Worm (Caenorhabditis elegans) whole organism, young adult: Measurements from ENCODE around the gene srg-55.
A peak's percentile ranks its signal among the peaks of the same experiment; 100 is the strongest.

ENCODE experiments used
- B0035.1 ChIP-seq: sonication (generic microtip); optimal IDR thresholded peaks from 2 replicates; lab custom pipeline; 2016; ENCODE audit warnings: missing genetic modification characterization, mild to moderate bottlenecking, missing compliant biosample characterization, missing genotype, missing genetic modification reagents
- C17E4.6 ChIP-seq: fragments of 200-800 bp; sonication (Bioruptor generic); IDR thresholded peaks from 2 replicates; pipeline ENCODE4 v1.3.6; 2022; ENCODE audit warnings: missing genetic modification reagents, missing genetic modification characterization, missing compliant biosample characterization
- D2030.7 ChIP-seq: fragments of 200-800 bp; sonication (Bioruptor generic); IDR thresholded peaks from 2 replicates; pipeline ENCODE4 v1.3.6; 2022; ENCODE audit warnings: missing genetic modification reagents, missing genetic modification characterization, missing compliant biosample characterization
- K12H6.12 ChIP-seq: fragments of 200-800 bp; sonication (Bioruptor generic); optimal IDR thresholded peaks from 2 replicates; lab custom pipeline; 2018; ENCODE audit warnings: mild to moderate bottlenecking, missing genetic modification characterization, missing compliant biosample characterization
- Y53F4B.3 ChIP-seq: fragments of 200-800 bp; sonication (Bioruptor generic); IDR thresholded peaks from 2 replicates; pipeline ENCODE4 v1.3.6; 2022; ENCODE audit warnings: missing genetic modification reagents, missing genetic modification characterization, missing compliant biosample characterization
- akir-1 ChIP-seq: fragments of 200-800 bp; sonication (Bioruptor generic); optimal IDR thresholded peaks from 2 replicates; lab custom pipeline; 2018; ENCODE audit warnings: mild to moderate bottlenecking, missing genetic modification characterization, moderate library complexity, missing compliant biosample characterization
- ama-1 ChIP-seq, 3 experiments: fragments of 150-350 bp in 1 of 3; sonication (generic microtip) in 2 of 3; optimal IDR thresholded peaks; 2 replicates each; lab custom pipeline; 2014 to 2018; ENCODE audit warnings: missing biosample characterization in 2 of 3, missing genetic modification characterization in 2 of 3, missing genetic modification reagents in 2 of 3
- aptf-3 ChIP-seq: fragments of 200-800 bp; sonication (Bioruptor generic); IDR thresholded peaks from 2 replicates; pipeline ENCODE4 v1.3.6; 2022; ENCODE audit warnings: missing genetic modification characterization, missing compliant biosample characterization
- athp-1 ChIP-seq: sonication (generic microtip); optimal IDR thresholded peaks from 2 replicates; lab custom pipeline; 2017; ENCODE audit warnings: mild to moderate bottlenecking, missing genetic modification characterization, missing compliant biosample characterization
- attf-6 ChIP-seq: fragments of 200-800 bp; sonication (Bioruptor generic); IDR thresholded peaks from 2 replicates; pipeline ENCODE4 v1.3.6; 2022; ENCODE audit warnings: missing genetic modification reagents, missing genetic modification characterization, missing compliant biosample characterization
- bed-2 ChIP-seq: fragments of 200-800 bp; sonication (Bioruptor generic); IDR thresholded peaks from 2 replicates; pipeline ENCODE4 v1.3.6; 2022; ENCODE audit warnings: missing genetic modification reagents, missing genetic modification characterization, missing compliant biosample characterization
- chd-7 ChIP-seq: sonication (generic microtip); optimal IDR thresholded peaks from 2 replicates; lab custom pipeline; 2016; ENCODE audit warnings: mild to moderate bottlenecking, missing genetic modification characterization, moderate library complexity, missing compliant biosample characterization
- egrh-3 ChIP-seq: fragments of 200-800 bp; sonication (Bioruptor generic); IDR thresholded peaks from 2 replicates; pipeline ENCODE4 v1.3.6; 2022; ENCODE audit warnings: missing genetic modification reagents, missing genetic modification characterization, missing compliant biosample characterization
- fkh-3 ChIP-seq: sonication (generic microtip); optimal IDR thresholded peaks from 2 replicates; lab custom pipeline; 2016; ENCODE audit warnings: mild to moderate bottlenecking, missing genetic modification characterization, missing compliant biosample characterization
- hlh-26 ChIP-seq: fragments of 200-800 bp; sonication (Bioruptor generic); conservative IDR thresholded peaks from 2 replicates; pipeline ENCODE4 v1.3.6; 2022; ENCODE audit warnings: missing genetic modification reagents, missing genetic modification characterization, missing compliant biosample characterization
- hmg-20 ChIP-seq: fragments of 200-800 bp; sonication (Bioruptor generic); IDR thresholded peaks from 2 replicates; pipeline ENCODE4 v1.3.6; 2022; ENCODE audit warnings: missing genetic modification reagents, missing genetic modification characterization, missing compliant biosample characterization
- let-607 ChIP-seq, 2 experiments: fragments of 200-800 bp in 1 of 2; sonication (Bioruptor generic) in 1 of 2; sonication (generic microtip) in 1 of 2; optimal IDR thresholded peaks; 2 replicates each; lab custom pipeline; 2016 to 2018; ENCODE audit warnings: mild to moderate bottlenecking in 2 of 2, missing compliant biosample characterization in 2 of 2, missing genetic modification characterization in 2 of 2, moderate library complexity in 2 of 2, missing genotype in 1 of 2
- lin-35 ChIP-seq, 3 experiments: fragments of 150-350 bp in 2 of 3; sonication (generic microtip) in 1 of 3; optimal IDR thresholded peaks; 2 replicates each; lab custom pipeline; 2014 to 2018; ENCODE audit warnings: missing biosample characterization in 3 of 3, missing genetic modification characterization in 3 of 3, missing genetic modification reagents in 3 of 3
- lin-54 ChIP-seq: fragments of 200-800 bp; sonication (Bioruptor generic); optimal IDR thresholded peaks from 2 replicates; lab custom pipeline; 2018; ENCODE audit warnings: mild to moderate bottlenecking, missing genetic modification characterization, missing compliant biosample characterization
- madf-3 ChIP-seq: fragments of 200-800 bp; sonication (Bioruptor generic); IDR thresholded peaks from 2 replicates; pipeline ENCODE4 v1.3.6; 2022; ENCODE audit warnings: missing genetic modification reagents, missing genetic modification characterization, missing compliant biosample characterization
- madf-8 ChIP-seq: fragments of 200-800 bp; sonication (Bioruptor generic); conservative IDR thresholded peaks from 2 replicates; pipeline ENCODE4 v1.3.6; 2022; ENCODE audit warnings: missing genetic modification reagents, missing genetic modification characterization, missing compliant biosample characterization
- nfya-2 ChIP-seq: fragments of 200-800 bp; sonication (Bioruptor generic); IDR thresholded peaks from 2 replicates; pipeline ENCODE4 v1.3.6; 2022; ENCODE audit warnings: missing genetic modification reagents, missing genetic modification characterization, missing compliant biosample characterization
- nfyb-1 ChIP-seq: fragments of 200-800 bp; sonication (Bioruptor generic); IDR thresholded peaks from 2 replicates; pipeline ENCODE4 v1.3.6; 2022; ENCODE audit warnings: missing genetic modification reagents, missing genetic modification characterization, missing compliant biosample characterization
- nhr-120 ChIP-seq: fragments of 200-800 bp; sonication (Bioruptor generic); IDR thresholded peaks from 2 replicates; pipeline ENCODE4 v1.3.6; 2022; ENCODE audit warnings: missing genetic modification characterization, missing compliant biosample characterization
- nhr-90 ChIP-seq: sonication (generic microtip); optimal IDR thresholded peaks from 2 replicates; lab custom pipeline; 2016; ENCODE audit warnings: missing genotype, mild to moderate bottlenecking, missing genetic modification characterization, missing compliant biosample characterization
- rpc-1 ChIP-seq, 2 experiments: fragments of 150-350 bp in 1 of 2; sonication (generic microtip) in 1 of 2; optimal IDR thresholded peaks; 2 replicates each; lab custom pipeline; 2014 to 2018; ENCODE audit warnings: missing biosample characterization in 1 of 2, missing genetic modification characterization in 1 of 2, missing genetic modification reagents in 1 of 2, missing genotype in 1 of 2
- sptf-2 ChIP-seq: fragments of 200-800 bp; sonication (Bioruptor generic); optimal IDR thresholded peaks from 2 replicates; lab custom pipeline; 2018; ENCODE audit warnings: mild to moderate bottlenecking, missing genetic modification characterization, missing compliant biosample characterization
- unc-62 ChIP-seq: fragments of 150-350 bp; optimal IDR thresholded peaks from 2 replicates; lab custom pipeline; 2014; ENCODE audit warnings: missing biosample characterization, missing genetic modification reagents, missing genetic modification characterization
- xnd-1 ChIP-seq: sonication (generic microtip); optimal IDR thresholded peaks from 2 replicates; lab custom pipeline; 2016; ENCODE audit warnings: missing genotype, missing genetic modification reagents, missing genetic modification characterization, missing compliant biosample characterization
- zim-3 ChIP-seq: sonication (generic microtip); optimal IDR thresholded peaks from 2 replicates; lab custom pipeline; 2017; ENCODE audit warnings: mild to moderate bottlenecking, missing genetic modification characterization, moderate library complexity, missing compliant biosample characterization

The srg-55 gene

DNA sequence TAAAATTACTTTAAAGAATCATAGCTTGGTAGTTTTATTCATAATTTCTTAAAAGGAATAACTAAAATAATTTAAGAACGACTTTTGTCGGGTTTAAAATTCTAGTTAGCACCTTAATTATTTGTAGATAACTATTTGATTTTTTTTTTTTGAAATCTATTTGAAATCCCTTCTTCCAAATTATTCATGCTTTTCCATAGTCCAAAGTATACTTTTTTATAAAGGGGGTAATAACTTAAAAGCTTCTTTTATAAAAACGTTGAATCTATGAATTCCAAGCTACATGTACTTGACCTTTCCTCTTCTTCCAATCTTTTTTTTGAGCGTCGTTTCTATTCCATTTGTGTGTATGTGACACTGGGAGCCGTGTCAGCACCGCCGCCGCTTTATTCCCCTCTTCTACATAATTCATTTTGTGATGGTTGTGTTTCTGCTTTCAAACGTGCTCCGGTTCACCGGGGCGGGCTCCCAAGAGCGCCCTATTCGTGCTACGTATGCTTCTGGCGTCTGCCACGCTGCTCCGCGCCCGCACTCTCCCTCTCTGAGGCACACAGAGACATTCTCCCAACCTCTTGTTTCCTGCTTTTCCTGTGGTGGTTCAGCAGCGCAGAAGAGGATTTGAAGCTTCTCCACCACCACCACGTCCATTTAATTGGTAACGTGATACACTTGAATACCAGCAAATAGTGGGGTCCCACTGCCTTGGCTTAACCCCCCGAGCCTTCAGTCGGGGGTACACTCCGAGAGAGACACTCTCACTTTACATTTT lies 5.5 kb upstream of the srg-55 start:
- TF ChIP-seq chd-7 (tag; lab: Kevin White, UChicago) (no peak), nhr-90 (tag; lab: Kevin White, UChicago) (no peak), egrh-3 (GFP tag; lab: Robert Waterston, UW) (peak; percentile 43; the same call in 1 of the 2 replicates), nfyb-1 (GFP tag; lab: Robert Waterston, UW) (0 out of 2 replicates have a peak, but pooled peaks have one; percentile 28), C17E4.6 (GFP tag; lab: Robert Waterston, UW) (no peak), unc-62 (no peak), hmg-20 (GFP tag; lab: Robert Waterston, UW) (0 out of 2 replicates have a peak, but pooled peaks have one; percentile 17), madf-3 (GFP tag; lab: Robert Waterston, UW) (no peak), aptf-3 (GFP tag; lab: Robert Waterston, UW) (peak; percentile 57; the same call in 1 of the 2 replicates), xnd-1 (tag; lab: Kevin White, UChicago) (no peak), akir-1 (no peak), athp-1 (tag; lab: Kevin White, UChicago) (no peak)
- TF ChIP-seq, all 124 proteins: peak for 4

DNA sequence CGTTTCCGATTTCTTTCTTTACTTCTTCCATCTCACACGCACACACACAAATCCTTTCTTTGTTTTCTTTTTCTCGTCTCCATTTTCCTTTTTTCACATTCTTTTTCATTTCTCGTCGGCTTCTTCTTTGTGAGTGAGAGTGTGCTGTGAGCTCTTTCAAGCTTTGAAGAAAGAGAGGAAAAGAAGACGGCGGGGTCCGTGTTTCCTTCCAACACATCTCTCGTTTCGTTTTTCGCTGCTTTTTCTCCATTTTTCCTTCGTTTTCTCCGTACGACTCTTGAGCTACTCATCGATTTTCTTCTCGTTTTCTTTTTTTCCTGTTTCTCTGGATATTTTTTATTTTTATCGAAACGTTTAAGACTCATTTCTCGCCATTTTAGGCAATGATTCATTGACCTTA lies 2.0 kb upstream of the srg-55 start:
- peak; percentile 21 for TF ChIP-seq K12H6.12
- no peak for TF ChIP-seq lin-35 (GFP tag; optimal IDR thresholded peaks at IDR 0.05; lab: Kevin White, UChicago)

DNA sequence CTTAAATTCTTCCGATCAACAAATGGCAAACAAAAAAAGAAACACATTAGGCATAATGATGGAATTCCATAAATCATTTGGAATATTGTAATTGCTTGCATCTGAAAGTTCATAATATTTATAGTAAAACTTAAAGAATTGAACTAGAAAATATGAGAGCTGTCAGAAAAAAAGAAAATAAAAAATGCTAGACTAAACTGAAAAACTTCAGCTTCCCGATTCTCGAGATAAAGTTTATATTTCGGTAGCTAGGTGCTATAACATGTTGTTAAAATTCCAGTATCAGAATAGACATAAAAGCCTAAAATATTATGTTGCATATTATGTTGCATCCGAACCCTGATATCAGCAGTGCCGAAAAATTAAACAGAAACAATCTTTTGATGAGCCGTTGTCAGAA lies 4.0 kb downstream of the srg-55 start, which contains the start of gene srg-54:
TSS of gene srg-54 (minus strand) at position 101 of the 400 bp plus-strand sequence.
- TF ChIP-seq attf-6 (GFP tag; lab: Robert Waterston, UW), result no peak
- TF ChIP-seq C17E4.6 (GFP tag; lab: Robert Waterston, UW), result no peak
- TF ChIP-seq nfyb-1 (GFP tag; lab: Robert Waterston, UW), result no peak

DNA sequence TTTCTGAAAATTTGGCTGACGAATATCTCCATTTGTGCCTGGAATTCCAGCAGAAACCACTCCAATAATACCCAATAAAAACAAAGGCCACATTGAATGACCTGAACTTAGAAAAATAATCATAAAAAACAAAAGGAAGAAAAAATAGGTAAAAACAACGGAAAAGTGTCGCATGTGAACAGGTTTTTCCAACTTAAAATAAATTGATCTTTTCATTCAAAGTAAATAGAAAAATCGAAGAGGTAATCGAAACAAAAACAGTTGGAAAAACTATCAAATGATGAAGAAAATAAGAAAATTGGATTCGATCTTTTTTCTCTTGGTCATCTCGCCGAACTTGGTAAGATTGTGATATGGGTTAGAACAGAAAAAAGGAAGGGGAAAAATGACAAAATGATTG lies 6.6 kb downstream of the srg-55 start, which contains the start of gene zmp-4:
TSS of gene zmp-4 (minus strand) at position 101 of the 400 bp plus-strand sequence.
- TF ChIP-seq bed-2 (GFP tag; lab: Robert Waterston, UW), result no peak

DNA sequence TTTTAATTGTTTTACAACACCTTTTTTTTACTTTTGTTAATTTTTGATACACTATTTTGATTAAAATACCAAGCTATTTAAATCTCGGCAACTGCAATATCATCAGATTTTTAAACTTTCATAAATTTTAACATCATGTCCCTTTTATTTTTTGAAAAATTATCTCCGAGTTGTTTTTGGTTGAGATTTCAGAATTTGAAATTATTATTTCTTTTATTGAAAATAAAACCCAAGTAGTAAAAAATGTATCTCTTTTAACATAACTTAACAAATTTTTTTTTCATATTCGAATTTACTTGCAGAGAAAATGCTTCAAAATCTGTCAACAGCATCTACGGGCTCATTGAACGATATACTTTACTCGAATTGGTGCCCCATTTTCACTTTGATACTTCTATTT lies 12.5 kb downstream of the srg-55 start, which contains the start of gene H12D21.11:
TSS of gene H12D21.11 (plus strand) at position 301 of the 400 bp plus-strand sequence.
- TF ChIP-seq ama-1 (optimal IDR thresholded peaks at IDR 0.05; lab: Kevin White, UChicago), result no peak
- TF ChIP-seq ama-1 (GFP tag; optimal IDR thresholded peaks at IDR 0.05; lab: Kevin White, UChicago), result no peak
- TF ChIP-seq nfya-2, result no peak
- no peak for TF ChIP-seq zim-3 (tag; lab: Kevin White, UChicago)
- no peak for TF ChIP-seq Y53F4B.3 (GFP tag; lab: Robert Waterston, UW)

DNA sequence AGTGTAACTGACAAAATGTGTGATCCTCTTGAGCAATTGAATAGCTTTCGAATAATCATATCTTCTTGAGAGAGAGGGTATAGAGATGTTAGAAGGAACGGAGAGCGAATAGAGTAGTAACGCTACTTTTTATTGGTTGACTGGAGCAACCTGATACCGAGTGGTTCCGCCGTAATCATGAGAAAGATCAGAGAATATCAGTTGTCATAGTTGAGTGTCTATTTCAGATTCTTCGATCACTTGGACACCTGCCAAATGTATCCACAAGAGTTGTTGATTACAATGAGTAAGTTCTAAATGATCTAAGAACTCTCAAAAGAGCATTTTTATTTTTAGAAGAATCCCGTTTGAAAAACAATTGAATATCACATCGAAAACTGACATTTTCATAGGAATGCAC lies 17.4 kb downstream of the srg-55 start:
- TF ChIP-seq lin-54 (GFP tag; lab: Kevin White, UChicago), result no peak
- no peak for TF ChIP-seq madf-8 (GFP tag; lab: Robert Waterston, UW)
- no peak for TF ChIP-seq nhr-120 (GFP tag; lab: Robert Waterston, UW)
- no peak for TF ChIP-seq B0035.1
- TF ChIP-seq D2030.7 (GFP tag; lab: Robert Waterston, UW), result no peak
- no peak for TF ChIP-seq hmg-20 (GFP tag; lab: Robert Waterston, UW)
- no peak for TF ChIP-seq fkh-3 (tag; lab: Kevin White, UChicago)
- TF ChIP-seq sptf-2 (GFP tag; lab: Kevin White, UChicago), result no peak
- no peak for TF ChIP-seq hlh-26 (GFP tag; lab: Robert Waterston, UW)
- TF ChIP-seq let-607 (tag; optimal IDR thresholded peaks at IDR 0.05; lab: Kevin White, UChicago), result no peak
- no peak for TF ChIP-seq rpc-1 (optimal IDR thresholded peaks at IDR 0.05; lab: Kevin White, UChicago)
- TF ChIP-seq rpc-1 (tag; optimal IDR thresholded peaks at IDR 0.05; lab: Kevin White, UChicago), result no peak
